Worm (Caenorhabditis elegans) whole organism, L1 larva: ENCODE results near the gene lec-2.

Experiments
- C04F5.9 ChIP-seq: sonication (generic microtip); optimal IDR thresholded peaks from 2 replicates; lab custom pipeline; 2016; ENCODE audit warnings: missing genetic modification characterization, missing compliant biosample characterization
- Y116A8C.19 ChIP-seq: sonication (generic microtip); optimal IDR thresholded peaks from 2 replicates; lab custom pipeline; 2016; ENCODE audit warnings: missing compliant biosample characterization, missing genetic modification characterization, borderline replicate concordance
- aha-1 ChIP-seq: fragments of 150-350 bp; optimal IDR thresholded peaks from 2 replicates; lab custom pipeline; 2014; ENCODE audit warnings: missing biosample characterization, missing genetic modification characterization
- alr-1 ChIP-seq: fragments of 200-800 bp; sonication (Bioruptor generic); optimal IDR thresholded peaks from 2 replicates; lab custom pipeline; 2018; ENCODE audit warnings: borderline replicate concordance, mild to moderate bottlenecking, missing genetic modification characterization, missing compliant biosample characterization
- ama-1 ChIP-seq: fragments of 150-350 bp; optimal IDR thresholded peaks from 2 replicates; lab custom pipeline; 2014
- blmp-1 ChIP-seq: fragments of 150-350 bp; optimal IDR thresholded peaks from 2 replicates; lab custom pipeline; 2014; ENCODE audit warnings: missing biosample characterization, missing genetic modification characterization
- ceh-63 ChIP-seq: fragments of 200-800 bp; sonication (Bioruptor generic); optimal IDR thresholded peaks from 2 replicates; lab custom pipeline; 2018; ENCODE audit warnings: mild to moderate bottlenecking, missing genetic modification characterization, missing compliant biosample characterization
- ceh-88 ChIP-seq: fragments of 200-800 bp; sonication (Bioruptor generic); IDR thresholded peaks from 2 replicates; pipeline ENCODE4 v1.3.6; 2022; ENCODE audit warnings: missing genetic modification characterization, missing compliant biosample characterization
- ceh-90 ChIP-seq: sonication (generic microtip); optimal IDR thresholded peaks from 2 replicates; lab custom pipeline; 2016; ENCODE audit warnings: missing genetic modification characterization, missing compliant biosample characterization
- ces-1 ChIP-seq: fragments of 150-350 bp; optimal IDR thresholded peaks from 2 replicates; lab custom pipeline; 2014; ENCODE audit warnings: missing biosample characterization, missing genetic modification reagents, missing genetic modification characterization
- efl-1 ChIP-seq, 4 experiments: fragments of 150-350 bp; optimal IDR thresholded peaks in 3 of 4; peaks in 1 of 4; 1 replicate in 1 of 4; 2 replicates in 3 of 4; lab custom pipeline; 2014; ENCODE audit warnings: missing biosample characterization in 2 of 4, missing genetic modification characterization in 2 of 4, missing genetic modification reagents in 2 of 4
- efl-3 ChIP-seq: fragments of 200-800 bp; sonication (Bioruptor generic); optimal IDR thresholded peaks from 2 replicates; lab custom pipeline; 2018; ENCODE audit warnings: mild to moderate bottlenecking, missing genetic modification characterization, missing compliant biosample characterization
- egl-27 ChIP-seq, 2 experiments: fragments of 150-350 bp in 1 of 2; sonication (generic microtip); optimal IDR thresholded peaks; 3 replicates each; lab custom pipeline; 2017 to 2018; ENCODE audit warnings: missing biosample characterization in 2 of 2, missing genetic modification characterization in 2 of 2, missing genetic modification reagents in 2 of 2
- elt-2 ChIP-seq: sonication (generic microtip); optimal IDR thresholded peaks from 2 replicates; lab custom pipeline; 2016; ENCODE audit warnings: missing genetic modification characterization, mild to moderate bottlenecking, inconsistent platforms, missing compliant biosample characterization, missing genetic modification reagents
- ets-5 ChIP-seq: fragments of 200-800 bp; sonication (Bioruptor generic); IDR thresholded peaks from 2 replicates; pipeline ENCODE4 v1.3.6; 2022; ENCODE audit warnings: missing genetic modification characterization, missing compliant biosample characterization
- fkh-10 ChIP-seq: sonication (generic microtip); optimal IDR thresholded peaks from 2 replicates; lab custom pipeline; 2017; ENCODE audit warnings: missing biosample characterization, missing genetic modification reagents, missing genetic modification characterization
- fkh-4 ChIP-seq: sonication (generic microtip); optimal IDR thresholded peaks from 2 replicates; lab custom pipeline; 2016; ENCODE audit warnings: missing compliant biosample characterization, missing genetic modification characterization, borderline replicate concordance
- fkh-8 ChIP-seq: sonication (generic microtip); optimal IDR thresholded peaks from 2 replicates; lab custom pipeline; 2016; ENCODE audit warnings: mild to moderate bottlenecking, missing genetic modification characterization, missing compliant biosample characterization
- fos-1 ChIP-seq: fragments of 150-350 bp; optimal IDR thresholded peaks from 2 replicates; lab custom pipeline; 2014; ENCODE audit warnings: missing biosample characterization, missing genetic modification characterization
- grh-1 ChIP-seq: fragments of 200-800 bp; sonication (Bioruptor generic); IDR thresholded peaks from 2 replicates; pipeline ENCODE4 v1.3.6; 2022; ENCODE audit warnings: missing genetic modification reagents, missing genetic modification characterization, missing compliant biosample characterization
- hlh-17 ChIP-seq: fragments of 200-800 bp; sonication (Bioruptor generic); optimal IDR thresholded peaks from 2 replicates; lab custom pipeline; 2018; ENCODE audit warnings: missing genetic modification characterization, mild to moderate bottlenecking, missing compliant biosample characterization, moderate library complexity, borderline replicate concordance
- hlh-4 ChIP-seq: sonication (generic microtip); optimal IDR thresholded peaks from 2 replicates; lab custom pipeline; 2016; ENCODE audit warnings: mild to moderate bottlenecking, missing genetic modification characterization, missing compliant biosample characterization
- hpl-2 ChIP-seq: fragments of 150-350 bp; optimal IDR thresholded peaks from 2 replicates; lab custom pipeline; 2014; ENCODE audit warnings: missing biosample characterization, missing genetic modification reagents, missing genetic modification characterization
- irx-1 ChIP-seq: sonication (generic microtip); optimal IDR thresholded peaks from 2 replicates; lab custom pipeline; 2016; ENCODE audit warnings: missing genetic modification characterization, missing compliant biosample characterization
- isw-1 ChIP-seq: fragments of 200-800 bp; sonication (Bioruptor generic); IDR thresholded peaks from 2 replicates; pipeline ENCODE4 v1.3.6; 2022; ENCODE audit warnings: missing genetic modification characterization, missing compliant biosample characterization
- jun-1 ChIP-seq: fragments of 150-350 bp; optimal IDR thresholded peaks from 2 replicates; lab custom pipeline; 2014; ENCODE audit warnings: missing biosample characterization, missing genetic modification reagents, missing genetic modification characterization
- lin-13 ChIP-seq: fragments of 150-350 bp; optimal IDR thresholded peaks from 2 replicates; lab custom pipeline; 2014; ENCODE audit warnings: missing biosample characterization, missing genetic modification reagents, missing genetic modification characterization
- lin-14 ChIP-seq: fragments of 200-800 bp; sonication (Bioruptor generic); optimal IDR thresholded peaks from 2 replicates; lab custom pipeline; 2018; ENCODE audit warnings: mild to moderate bottlenecking, missing genetic modification characterization, moderate library complexity, missing compliant biosample characterization
- lin-35 ChIP-seq, 2 experiments: fragments of 150-350 bp; optimal IDR thresholded peaks; 2 replicates each; lab custom pipeline; 2014; ENCODE audit warnings: missing biosample characterization in 2 of 2, missing genetic modification characterization in 2 of 2, missing genetic modification reagents in 2 of 2
- mab-9 ChIP-seq: fragments of 200-800 bp; sonication (Bioruptor generic); IDR thresholded peaks from 2 replicates; pipeline ENCODE4 v1.3.6; 2022; ENCODE audit warnings: missing genetic modification reagents, missing genetic modification characterization, missing compliant biosample characterization
- mdl-1 ChIP-seq, 2 experiments: fragments of 150-350 bp; optimal IDR thresholded peaks; 2 replicates each; lab custom pipeline; 2014 to 2017; ENCODE audit warnings: missing biosample characterization in 2 of 2, missing genetic modification characterization in 2 of 2, inconsistent platforms in 1 of 2
- mep-1 ChIP-seq: fragments of 150-350 bp; optimal IDR thresholded peaks from 2 replicates; lab custom pipeline; 2014; ENCODE audit warnings: missing biosample characterization, missing genetic modification characterization
- nhr-12 ChIP-seq: sonication (generic microtip); optimal IDR thresholded peaks from 2 replicates; lab custom pipeline; 2017; ENCODE audit warnings: missing biosample characterization, missing genetic modification characterization
- nhr-19 ChIP-seq: fragments of 200-800 bp; sonication (Bioruptor generic); conservative IDR thresholded peaks from 2 replicates; pipeline ENCODE4 v1.3.6; 2022; ENCODE audit warnings: missing genetic modification characterization, missing compliant biosample characterization
- nhr-20 ChIP-seq: sonication (generic microtip); optimal IDR thresholded peaks from 2 replicates; lab custom pipeline; 2016; ENCODE audit warnings: mild to moderate bottlenecking, missing genetic modification characterization, missing compliant biosample characterization
- nhr-237 ChIP-seq: fragments of 150-350 bp; optimal IDR thresholded peaks from 2 replicates; lab custom pipeline; 2014; ENCODE audit warnings: missing biosample characterization, missing genetic modification characterization
- nhr-28 ChIP-seq: fragments of 150-350 bp; optimal IDR thresholded peaks from 2 replicates; lab custom pipeline; 2014; ENCODE audit warnings: missing biosample characterization, missing genetic modification characterization
- nhr-47 ChIP-seq: sonication (generic microtip); optimal IDR thresholded peaks from 2 replicates; lab custom pipeline; 2016; ENCODE audit warnings: mild to moderate bottlenecking, missing genetic modification characterization, moderate library complexity, missing compliant biosample characterization
- nhr-77 ChIP-seq: fragments of 150-350 bp; optimal IDR thresholded peaks from 2 replicates; lab custom pipeline; 2014; ENCODE audit warnings: missing biosample characterization, missing genetic modification characterization
- pag-3 ChIP-seq: sonication (generic microtip); optimal IDR thresholded peaks from 2 replicates; lab custom pipeline; 2017; ENCODE audit warnings: missing genetic modification characterization, mild to moderate bottlenecking, missing compliant biosample characterization, antibody characterized with exemption, borderline replicate concordance; ENCODE audit not compliant: insufficient read depth
- skn-1 ChIP-seq: fragments of 150-350 bp; optimal IDR thresholded peaks from 2 replicates; lab custom pipeline; 2014; ENCODE audit warnings: missing biosample characterization, missing genetic modification characterization
- snu-23 ChIP-seq: sonication (generic microtip); optimal IDR thresholded peaks from 2 replicates; lab custom pipeline; 2016; ENCODE audit warnings: missing genetic modification characterization, missing compliant biosample characterization
- tlp-1 ChIP-seq: fragments of 150-350 bp; optimal IDR thresholded peaks from 2 replicates; lab custom pipeline; 2014; ENCODE audit warnings: missing biosample characterization, missing genetic modification characterization
- unc-62 ChIP-seq: fragments of 150-350 bp; optimal IDR thresholded peaks from 2 replicates; lab custom pipeline; 2014; ENCODE audit warnings: missing biosample characterization, missing genetic modification reagents, missing genetic modification characterization
- unc-98 ChIP-seq: fragments of 200-800 bp; sonication (Bioruptor generic); IDR thresholded peaks from 2 replicates; pipeline ENCODE4 v1.3.6; 2022; ENCODE audit warnings: missing genetic modification characterization, missing compliant biosample characterization
- vab-15 ChIP-seq: sonication (generic microtip); optimal IDR thresholded peaks from 2 replicates; lab custom pipeline; 2017; ENCODE audit warnings: missing genotype, mild to moderate bottlenecking, missing genetic modification characterization, missing compliant biosample characterization
- xbp-1 ChIP-seq: sonication (generic microtip); optimal IDR thresholded peaks from 2 replicates; lab custom pipeline; 2016; ENCODE audit warnings: missing genetic modification characterization, missing compliant biosample characterization
- zip-4 ChIP-seq: fragments of 200-800 bp; sonication (Bioruptor generic); optimal IDR thresholded peaks from 2 replicates; lab custom pipeline; 2018; ENCODE audit warnings: mild to moderate bottlenecking, missing genetic modification characterization, moderate library complexity, missing compliant biosample characterization
- ztf-4 ChIP-seq: fragments of 150-350 bp; optimal IDR thresholded peaks from 2 replicates; lab custom pipeline; 2014; ENCODE audit warnings: missing biosample characterization, missing genetic modification characterization

The lec-2 gene

ce11 chrII:9976405-9976804 lies 39.6 kb downstream of the lec-2 start, which contains the start of gene R53.8:
R53.8 (plus strand) TSS chrII:9976705.
- TF ChIP-seq ces-1: no peak
- TF ChIP-seq ets-5 (GFP tag; lab: Robert Waterston, UW): no peak
- no peak for TF ChIP-seq ceh-90 (tag; lab: Kevin White, UChicago)
- TF ChIP-seq egl-27 (tag; optimal IDR thresholded peaks at IDR 0.05; lab: Kevin White, UChicago): no peak
- TF ChIP-seq aha-1 (tag; lab: Kevin White, UChicago): no peak
- TF ChIP-seq jun-1 (tag; lab: Kevin White, UChicago): no peak
- no peak for TF ChIP-seq nhr-12 (tag; lab: Kevin White, UChicago)
- no peak for TF ChIP-seq unc-62
- TF ChIP-seq hlh-4 (tag; lab: Kevin White, UChicago): no peak
- no peak for TF ChIP-seq lin-35 (GFP tag; optimal IDR thresholded peaks at IDR 0.05; lab: Kevin White, UChicago)
- TF ChIP-seq fos-1 (tag; lab: Kevin White, UChicago): no peak
- TF ChIP-seq vab-15 (tag; lab: Kevin White, UChicago): no peak
- TF ChIP-seq fkh-4 (tag; lab: Kevin White, UChicago): no peak

ce11 chrII:9974967-9975366 lies 41.0 kb downstream of the lec-2 start, which contains the start of gene aakg-5:
aakg-5 (minus strand) TSS chrII:9975125.
- TF ChIP-seq grh-1 (GFP tag; lab: Robert Waterston, UW) (peak; percentile 88), nhr-77 (peak; percentile 90), hlh-4 (tag; lab: Kevin White, UChicago) (no peak), elt-2 (peak; percentile 80), nhr-237 (tag; lab: Kevin White, UChicago) (peak; percentile 45), snu-23 (GFP tag; lab: Kevin White, UChicago) (peak; percentile 92), xbp-1 (tag; lab: Kevin White, UChicago) (peak; percentile 79), efl-3 (no peak), irx-1 (tag; lab: Kevin White, UChicago) (peak; percentile 66), fkh-10 (GFP tag; lab: Kevin White, UChicago) (peak; percentile 37), isw-1 (0 out of 2 replicates have a peak, but pooled peaks have one; percentile 28), efl-1 (optimal IDR thresholded peaks at IDR 0.05; lab: Kevin White, UChicago) (peak; percentile 84 to 92), efl-1 (GFP tag; optimal IDR thresholded peaks at IDR 0.05 in 1 of 2; lab: Kevin White, UChicago) (peak; percentile 58 to 94), C04F5.9 (tag; lab: Kevin White, UChicago) (peak; percentile 56), nhr-28 (tag; lab: Kevin White, UChicago) (no peak), jun-1 (tag; lab: Kevin White, UChicago) (peak; percentile 72), hpl-2 (GFP tag; lab: Kevin White, UChicago) (no peak), egl-27 (tag; optimal IDR thresholded peaks at IDR 0.05; lab: Kevin White, UChicago) (peak; percentile 28 to 72), fkh-8 (tag; lab: Kevin White, UChicago) (peak; percentile 57), mep-1 (tag; lab: Kevin White, UChicago) (peak; percentile 72), nhr-12 (tag; lab: Kevin White, UChicago) (no peak), alr-1 (no peak), ceh-88 (GFP tag; lab: Robert Waterston, UW) (peak; percentile 37; the same call in 1 of the 2 replicates), fkh-4 (tag; lab: Kevin White, UChicago) (no peak), ces-1 (no peak), ztf-4 (tag; lab: Kevin White, UChicago) (peak; percentile 63), pag-3 (no peak), tlp-1 (tag; lab: Kevin White, UChicago) (no peak), mdl-1 (tag; optimal IDR thresholded peaks at IDR 0.05; lab: Kevin White, UChicago) (peak in 1 of 2 experiments; percentile 87), lin-14 (GFP tag; lab: Kevin White, UChicago) (peak; percentile 96), Y116A8C.19 (no peak), hlh-17 (GFP tag; lab: Kevin White, UChicago) (no peak), nhr-20 (tag; lab: Kevin White, UChicago) (peak; percentile 94), lin-13 (GFP tag; lab: Kevin White, UChicago) (peak; percentile 88), ceh-63 (no peak), unc-98 (GFP tag; lab: Robert Waterston, UW) (no peak), ama-1 (lab: Kevin White, UChicago) (peak; percentile 17), nhr-19 (GFP tag; lab: Robert Waterston, UW) (peak; percentile 82), zip-4 (GFP tag; lab: Kevin White, UChicago) (no peak), blmp-1 (tag; lab: Kevin White, UChicago) (peak; percentile 86), mab-9 (GFP tag; lab: Robert Waterston, UW) (0 out of 2 replicates have a peak, but pooled peaks have one; percentile 57), nhr-47 (peak; percentile 88), skn-1 (tag; lab: Kevin White, UChicago) (peak; percentile 90)
